Fruit fly (Drosophila melanogaster) whole organism, prepupa: ENCODE data around the gene CG14546.

Source experiments
- CG11762 ChIP-seq: fragments of 200-800 bp; sonication (Bioruptor generic); optimal IDR thresholded peaks from 3 replicates; lab custom pipeline; 2016; ENCODE audit warnings: missing biosample characterization, missing genetic modification characterization; ENCODE audit not compliant: insufficient read depth
- CG6276 ChIP-seq: fragments of 200-800 bp; sonication (Bioruptor generic); optimal IDR thresholded peaks from 2 replicates; lab custom pipeline; 2017; ENCODE audit warnings: missing biosample characterization, mild to moderate bottlenecking, missing genetic modification characterization
- Gug ChIP-seq: fragments of 200-800 bp; sonication (Bioruptor generic); IDR thresholded peaks from 2 replicates; pipeline ENCODE4 v1.3.6; 2022; ENCODE audit warnings: missing biosample characterization, missing genetic modification characterization

dm6 chr3R:25876639-25877038 is 45.8 kb downstream of the CG14546 start:
- no peak for TF ChIP-seq CG6276
- TF ChIP-seq CG11762 (GFP tag; lab: Kevin White, UChicago) = no peak
- TF ChIP-seq Gug (GFP tag; lab: Robert Waterston, UW) = no peak
